Worm (Caenorhabditis elegans) whole organism, L4 larva: ENCODE measurements around the gene inso-1.

ENCODE experiments used
- D1046.2 ChIP-seq: fragments of 200-800 bp; sonication (Bioruptor generic); IDR thresholded peaks from 2 replicates; pipeline ENCODE4 v1.3.6; 2022; ENCODE audit warnings: missing genetic modification characterization, missing compliant biosample characterization
- F10B5.3 ChIP-seq: sonication (generic microtip); optimal IDR thresholded peaks from 2 replicates; lab custom pipeline; 2016; ENCODE audit warnings: mild to moderate bottlenecking, missing genetic modification characterization, missing compliant biosample characterization
- F37D6.2 ChIP-seq: sonication (generic microtip); optimal IDR thresholded peaks from 2 replicates; lab custom pipeline; 2016; ENCODE audit warnings: mild to moderate bottlenecking, missing genetic modification characterization, missing compliant biosample characterization
- F44E2.7 ChIP-seq: fragments of 200-800 bp; sonication (Bioruptor generic); IDR thresholded peaks from 2 replicates; pipeline ENCODE4 v2.1.2; 2022; ENCODE audit warnings: missing genetic modification characterization, missing compliant biosample characterization
- T20F7.1 ChIP-seq: fragments of 200-800 bp; sonication (Bioruptor generic); optimal IDR thresholded peaks from 2 replicates; lab custom pipeline; 2018; ENCODE audit warnings: mild to moderate bottlenecking, missing genetic modification characterization, missing compliant biosample characterization
- T26A8.4 ChIP-seq: fragments of 200-800 bp; sonication (Bioruptor generic); IDR thresholded peaks from 2 replicates; pipeline ENCODE4 v1.3.6; 2022; ENCODE audit warnings: missing genetic modification characterization, missing compliant biosample characterization
- Y105C5A.15 ChIP-seq: fragments of 200-800 bp; sonication (Bioruptor generic); IDR thresholded peaks from 2 replicates; pipeline ENCODE4 v1.3.6; 2022; ENCODE audit warnings: missing genetic modification characterization, missing compliant biosample characterization
- Y5F2A.4 ChIP-seq: fragments of 200-800 bp; sonication (Bioruptor generic); optimal IDR thresholded peaks from 2 replicates; lab custom pipeline; 2018; ENCODE audit warnings: mild to moderate bottlenecking, missing genetic modification characterization, missing compliant biosample characterization
- aly-2 ChIP-seq: sonication (generic microtip); optimal IDR thresholded peaks from 2 replicates; lab custom pipeline; 2018; ENCODE audit warnings: missing biosample characterization, missing genetic modification characterization
- ceh-28 ChIP-seq: fragments of 150-350 bp; optimal IDR thresholded peaks from 2 replicates; lab custom pipeline; 2014; ENCODE audit warnings: missing biosample characterization, missing genetic modification reagents, missing genetic modification characterization
- ceh-44 ChIP-seq: fragments of 200-800 bp; sonication (Bioruptor generic); IDR thresholded peaks from 2 replicates; pipeline ENCODE4 v1.3.6; 2022; ENCODE audit warnings: missing genetic modification reagents, missing genetic modification characterization, missing compliant biosample characterization
- ces-1 ChIP-seq: fragments of 150-350 bp; sonication (generic microtip); optimal IDR thresholded peaks from 4 replicates; lab custom pipeline; 2014; ENCODE audit warnings: missing biosample characterization, missing genetic modification reagents, missing genetic modification characterization
- cey-2 ChIP-seq: sonication (generic microtip); optimal IDR thresholded peaks from 3 replicates; lab custom pipeline; 2017; ENCODE audit warnings: missing genetic modification characterization, mild to moderate bottlenecking, missing compliant biosample characterization, antibody characterized with exemption, borderline replicate concordance; ENCODE audit not compliant: insufficient read depth
- daf-12 ChIP-seq: fragments of 150-350 bp; optimal IDR thresholded peaks from 2 replicates; lab custom pipeline; 2014; ENCODE audit warnings: missing biosample characterization, missing genetic modification reagents, missing genetic modification characterization
- daf-16 ChIP-seq, 3 experiments: sonication (generic microtip); optimal IDR thresholded peaks; 2 replicates each; lab custom pipeline; 2016 to 2017; ENCODE audit warnings: missing genetic modification characterization in 3 of 3, missing genetic modification reagents in 3 of 3, mild to moderate bottlenecking in 2 of 3, missing compliant biosample characterization in 2 of 3, missing biosample characterization in 1 of 3, moderate library complexity in 1 of 3
- dmd-8 ChIP-seq: fragments of 200-800 bp; sonication (Bioruptor generic); IDR thresholded peaks from 2 replicates; pipeline ENCODE4 v1.3.6; 2022; ENCODE audit warnings: missing genetic modification characterization, missing compliant biosample characterization
- dpl-1 ChIP-seq: fragments of 150-350 bp; optimal IDR thresholded peaks from 2 replicates; lab custom pipeline; 2014; ENCODE audit warnings: missing biosample characterization, missing genetic modification reagents, missing genetic modification characterization
- egl-43 ChIP-seq: fragments of 200-800 bp; sonication (Bioruptor generic); IDR thresholded peaks from 2 replicates; pipeline ENCODE4 v1.3.6; 2022; ENCODE audit warnings: missing genetic modification reagents, missing genetic modification characterization, missing compliant biosample characterization
- gei-8 ChIP-seq: fragments of 200-800 bp; sonication (Bioruptor generic); optimal IDR thresholded peaks from 2 replicates; lab custom pipeline; 2018; ENCODE audit warnings: mild to moderate bottlenecking, missing genetic modification characterization, missing compliant biosample characterization
- hif-1 ChIP-seq, 2 experiments: sonication (generic microtip); optimal IDR thresholded peaks; 2 replicates each; lab custom pipeline; 2016 to 2017; ENCODE audit warnings: missing compliant biosample characterization in 2 of 2, missing genetic modification characterization in 2 of 2, missing genetic modification reagents in 2 of 2, missing genotype in 2 of 2, mild to moderate bottlenecking in 1 of 2
- hlh-11 ChIP-seq: fragments of 200-800 bp; sonication (Bioruptor generic); optimal IDR thresholded peaks from 2 replicates; lab custom pipeline; 2018; ENCODE audit warnings: mild to moderate bottlenecking, missing genetic modification characterization, missing compliant biosample characterization
- hlh-30 ChIP-seq: sonication (generic microtip); optimal IDR thresholded peaks from 2 replicates; lab custom pipeline; 2017; ENCODE audit warnings: antibody characterized with exemption, mild to moderate bottlenecking, missing genetic modification characterization, missing compliant biosample characterization; ENCODE audit not compliant: insufficient read depth
- lim-7 ChIP-seq: fragments of 200-800 bp; sonication (Bioruptor generic); IDR thresholded peaks from 2 replicates; pipeline ENCODE4 v1.3.6; 2022; ENCODE audit warnings: missing genetic modification characterization, missing compliant biosample characterization
- lin-13 ChIP-seq: fragments of 150-350 bp; optimal IDR thresholded peaks from 2 replicates; lab custom pipeline; 2014; ENCODE audit warnings: missing biosample characterization, missing genetic modification reagents, missing genetic modification characterization
- lir-3 ChIP-seq: sonication (generic microtip); optimal IDR thresholded peaks from 2 replicates; lab custom pipeline; 2016; ENCODE audit warnings: mild to moderate bottlenecking, missing genetic modification characterization, missing compliant biosample characterization
- lsy-2 ChIP-seq, 2 experiments: fragments of 150-350 bp in 1 of 2; sonication (generic microtip) in 1 of 2; optimal IDR thresholded peaks; 2 replicates each; lab custom pipeline; 2014 to 2017; ENCODE audit warnings: missing biosample characterization in 2 of 2, missing genetic modification characterization in 2 of 2
- madf-5 ChIP-seq, 2 experiments: fragments of 200-800 bp; sonication (Bioruptor generic); IDR thresholded peaks; 2 replicates each; pipeline ENCODE4 v1.3.6; 2022; ENCODE audit warnings: missing compliant biosample characterization in 2 of 2, missing genetic modification characterization in 2 of 2
- mdt-29 ChIP-seq: fragments of 200-800 bp; sonication (Bioruptor generic); IDR thresholded peaks from 2 replicates; pipeline ENCODE4 v1.3.6; 2022; ENCODE audit warnings: missing genetic modification reagents, missing genetic modification characterization, missing compliant biosample characterization
- mxl-2 ChIP-seq: fragments of 200-800 bp; sonication (Bioruptor generic); conservative IDR thresholded peaks from 2 replicates; pipeline ENCODE4 v1.3.6; 2022; ENCODE audit warnings: missing genetic modification reagents, missing genetic modification characterization, missing compliant biosample characterization
- mxl-3 ChIP-seq: fragments of 200-800 bp; sonication (Bioruptor generic); optimal IDR thresholded peaks from 2 replicates; lab custom pipeline; 2018; ENCODE audit warnings: mild to moderate bottlenecking, missing genetic modification characterization, missing compliant biosample characterization
- nhr-10 ChIP-seq: fragments of 150-350 bp; optimal IDR thresholded peaks from 2 replicates; lab custom pipeline; 2014; ENCODE audit warnings: missing biosample characterization, missing genetic modification characterization
- nhr-237 ChIP-seq: sonication (generic microtip); optimal IDR thresholded peaks from 2 replicates; lab custom pipeline; 2017; ENCODE audit warnings: missing biosample characterization, missing genetic modification characterization
- nhr-25 ChIP-seq: sonication (generic microtip); optimal IDR thresholded peaks from 2 replicates; lab custom pipeline; 2017; ENCODE audit warnings: missing genetic modification characterization, mild to moderate bottlenecking, missing compliant biosample characterization, antibody characterized with exemption, moderate library complexity, borderline replicate concordance; ENCODE audit not compliant: insufficient read depth
- nhr-42 ChIP-seq: fragments of 200-800 bp; sonication (Bioruptor generic); IDR thresholded peaks from 2 replicates; pipeline ENCODE4 v1.3.6; 2022; ENCODE audit warnings: missing genetic modification characterization, missing compliant biosample characterization
- nhr-48 ChIP-seq: sonication (generic microtip); optimal IDR thresholded peaks from 2 replicates; lab custom pipeline; 2016; ENCODE audit warnings: mild to moderate bottlenecking, missing genetic modification characterization, missing compliant biosample characterization
- nhr-76 ChIP-seq: fragments of 150-350 bp; optimal IDR thresholded peaks from 2 replicates; lab custom pipeline; 2014; ENCODE audit warnings: missing biosample characterization, missing genetic modification characterization
- rbr-2 ChIP-seq: sonication (generic microtip); optimal IDR thresholded peaks from 2 replicates; lab custom pipeline; 2016; ENCODE audit warnings: missing genotype, missing genetic modification characterization, missing compliant biosample characterization
- saeg-2 ChIP-seq: fragments of 200-800 bp; sonication (Bioruptor generic); IDR thresholded peaks from 2 replicates; pipeline ENCODE4 v1.3.6; 2022; ENCODE audit warnings: missing genetic modification reagents, missing genetic modification characterization, missing compliant biosample characterization
- set-16 ChIP-seq: fragments of 200-800 bp; sonication (Bioruptor generic); IDR thresholded peaks from 2 replicates; pipeline ENCODE4 v1.3.6; 2022; ENCODE audit warnings: missing genetic modification reagents, missing genetic modification characterization, missing compliant biosample characterization
- snpc-1.2 ChIP-seq: fragments of 200-800 bp; sonication (Bioruptor generic); IDR thresholded peaks from 2 replicates; pipeline ENCODE4 v1.3.6; 2022; ENCODE audit warnings: missing genetic modification reagents, missing genetic modification characterization, missing compliant biosample characterization
- snpc-4 ChIP-seq: fragments of 150-350 bp; optimal IDR thresholded peaks from 2 replicates; lab custom pipeline; 2014; ENCODE audit warnings: missing biosample characterization, missing genetic modification characterization
- tag-97 ChIP-seq: fragments of 200-800 bp; sonication (Bioruptor generic); IDR thresholded peaks from 2 replicates; pipeline ENCODE4 v1.3.6; 2022; ENCODE audit warnings: missing genetic modification characterization, missing compliant biosample characterization
- tra-1 ChIP-seq: fragments of 200-800 bp; sonication (Bioruptor generic); IDR thresholded peaks from 2 replicates; pipeline ENCODE4 v1.3.6; 2022; ENCODE audit warnings: missing genetic modification reagents, missing genetic modification characterization, missing compliant biosample characterization
- unc-130 ChIP-seq: sonication (generic microtip); optimal IDR thresholded peaks from 2 replicates; lab custom pipeline; 2016; ENCODE audit warnings: missing genetic modification reagents, missing genetic modification characterization, missing compliant biosample characterization
- unc-39 ChIP-seq: sonication (generic microtip); optimal IDR thresholded peaks from 2 replicates; lab custom pipeline; 2017; ENCODE audit warnings: missing biosample characterization, missing genetic modification characterization
- unc-62 ChIP-seq, 3 experiments: fragments of 150-350 bp in 1 of 3; sonication (generic microtip); optimal IDR thresholded peaks in 2 of 3; peaks in 1 of 3; 1 replicate in 1 of 3; 2 replicates in 2 of 3; lab custom pipeline; 2014 to 2017; ENCODE audit warnings: missing biosample characterization in 3 of 3, missing genetic modification characterization in 3 of 3, missing genetic modification reagents in 3 of 3, missing genotype in 1 of 3
- zag-1 ChIP-seq: fragments of 150-350 bp; optimal IDR thresholded peaks from 2 replicates; lab custom pipeline; 2014; ENCODE audit warnings: missing biosample characterization, missing genetic modification characterization
- zip-11 ChIP-seq: fragments of 200-800 bp; sonication (Bioruptor generic); IDR thresholded peaks from 2 replicates; pipeline ENCODE4 v1.3.6; 2022; ENCODE audit warnings: missing genetic modification characterization, missing compliant biosample characterization
- ztf-7 ChIP-seq: fragments of 150-350 bp; optimal IDR thresholded peaks from 2 replicates; lab custom pipeline; 2014; ENCODE audit warnings: missing biosample characterization, missing genetic modification characterization

The inso-1 gene

DNA sequence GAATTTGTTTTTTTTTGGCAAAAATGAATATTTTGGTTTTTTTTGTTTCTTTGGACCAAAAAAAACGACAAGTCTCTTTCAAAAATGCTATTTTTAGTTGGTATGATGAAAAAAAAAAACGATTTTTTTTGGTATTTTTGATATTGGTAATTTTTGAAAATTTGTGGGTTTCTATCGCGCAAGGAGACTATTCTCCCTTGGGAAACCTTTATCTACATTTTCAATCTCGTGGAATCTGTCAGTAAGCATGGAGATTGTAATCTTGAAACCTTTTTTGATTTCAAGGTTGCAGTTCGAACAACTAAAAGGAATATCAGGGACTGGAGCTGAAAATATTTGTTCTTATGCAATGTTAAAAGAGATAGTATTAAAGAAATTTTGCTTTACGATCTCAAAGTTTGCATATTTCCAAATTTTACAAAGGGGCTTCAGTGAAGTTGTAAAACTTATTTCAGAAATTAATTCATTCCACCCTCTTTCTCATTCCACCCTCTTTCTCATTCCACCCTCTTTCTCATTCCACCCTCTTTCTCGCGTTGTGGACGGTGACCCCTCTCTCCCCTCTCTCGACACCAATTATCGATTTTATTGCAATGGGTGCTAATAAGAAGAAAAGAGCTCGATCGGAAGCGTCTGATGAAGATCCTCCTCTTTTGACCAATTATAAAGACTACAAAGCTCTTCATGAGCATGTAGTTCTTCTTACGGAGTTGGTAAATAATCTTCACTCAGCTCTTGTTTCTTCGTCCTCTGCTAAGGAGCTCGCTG is 39.1 kb downstream of the inso-1 start (continued):
- TF ChIP-seq unc-62 (GFP tag; optimal IDR thresholded peaks at IDR 0.05 in 1 of 2; lab: Kevin White, UChicago) (no peak), unc-62 (tag; optimal IDR thresholded peaks at IDR 0.05; lab: Kevin White, UChicago) (no peak), saeg-2 (GFP tag; lab: Robert Waterston, UW) (no peak), egl-43 (no peak), lir-3 (tag; lab: Kevin White, UChicago) (no peak), nhr-25 (tag; lab: Kevin White, UChicago) (no peak), aly-2 (tag; lab: Kevin White, UChicago) (no peak), T26A8.4 (GFP tag; lab: Robert Waterston, UW) (0 out of 2 replicates have a peak, but pooled peaks have one; percentile 26), mxl-2 (GFP tag; lab: Robert Waterston, UW) (no peak), madf-5 (GFP tag; IDR thresholded peaks at IDR 0.05; lab: Robert Waterston, UW) (no peak), hlh-30 (tag; lab: Kevin White, UChicago) (no peak), mxl-3 (GFP tag; lab: Kevin White, UChicago) (no peak), nhr-10 (tag; lab: Kevin White, UChicago) (no peak), ces-1 (GFP tag; lab: Kevin White, UChicago) (no peak), nhr-42 (GFP tag; lab: Robert Waterston, UW) (0 out of 2 replicates have a peak, but pooled peaks have one; percentile 28), ceh-44 (GFP tag; lab: Robert Waterston, UW) (no peak), dpl-1 (GFP tag; lab: Kevin White, UChicago) (no peak), set-16 (no peak), snpc-4 (tag; lab: Kevin White, UChicago) (no peak), nhr-48 (tag; lab: Kevin White, UChicago) (no peak), tag-97 (GFP tag; lab: Robert Waterston, UW) (no peak), snpc-1.2 (no peak), zag-1 (tag; lab: Kevin White, UChicago) (no peak), ceh-28 (tag; lab: Kevin White, UChicago) (no peak), hlh-11 (tag; lab: Kevin White, UChicago) (no peak), mdt-29 (GFP tag; lab: Robert Waterston, UW) (no peak), lsy-2 (tag; optimal IDR thresholded peaks at IDR 0.05; lab: Kevin White, UChicago) (peak in 1 of 2 experiments; percentile 35), zip-11 (no peak), T20F7.1 (GFP tag; lab: Kevin White, UChicago) (no peak), Y5F2A.4 (GFP tag; lab: Kevin White, UChicago) (no peak), F10B5.3 (tag; lab: Kevin White, UChicago) (peak; percentile 62), cey-2 (tag; lab: Kevin White, UChicago) (no peak), gei-8 (GFP tag; lab: Kevin White, UChicago) (no peak), F44E2.7 (GFP tag; lab: Robert Waterston, UW) (no peak), unc-39 (tag; lab: Kevin White, UChicago) (no peak), tra-1 (GFP tag; lab: Robert Waterston, UW) (no peak), hif-1 (tag; optimal IDR thresholded peaks at IDR 0.05; lab: Kevin White, UChicago) (no peak), Y105C5A.15 (no peak), D1046.2 (GFP tag; lab: Robert Waterston, UW) (no peak), daf-12 (no peak), ztf-7 (tag; lab: Kevin White, UChicago) (no peak), dmd-8 (no peak), F37D6.2 (tag; lab: Kevin White, UChicago) (no peak), nhr-237 (no peak), nhr-76 (tag; lab: Kevin White, UChicago) (no peak), rbr-2 (tag; lab: Kevin White, UChicago) (peak; percentile 15), unc-130 (GFP tag; lab: Kevin White, UChicago) (no peak), lim-7 (GFP tag; lab: Robert Waterston, UW) (no peak), daf-16 (GFP tag; optimal IDR thresholded peaks at IDR 0.05; lab: Kevin White, UChicago) (no peak), daf-16 (tag; optimal IDR thresholded peaks at IDR 0.05; lab: Kevin White, UChicago) (no peak), lin-13 (GFP tag; lab: Kevin White, UChicago) (no peak)
